Fruit fly (Drosophila melanogaster): Measurements from ENCODE around the gene CG11970.

dm6 chr3R:8997397-8997796, 12.9 kb downstream of the CG11970 start, which contains the start of gene CG11977:
- TF ChIP-seq CG9139 (GFP tag; optimal IDR thresholded peaks at IDR 0.05) (no peak), vri (GFP tag; optimal IDR thresholded peaks at IDR 0.05) (no peak), Sox14 (GFP tag; optimal IDR thresholded peaks at IDR 0.05) (no peak), CG10669 (GFP tag; optimal IDR thresholded peaks at IDR 0.05) (no peak), CG6854 (GFP tag; optimal IDR thresholded peaks at IDR 0.05) (no peak), esn (GFP tag; optimal IDR thresholded peaks at IDR 0.05) (no peak), CG3032 (tag; optimal IDR thresholded peaks at IDR 0.05) (no peak)
